Fruit fly (Drosophila melanogaster): ENCODE data around the gene CG31909.

The CG31909 gene

DNA sequence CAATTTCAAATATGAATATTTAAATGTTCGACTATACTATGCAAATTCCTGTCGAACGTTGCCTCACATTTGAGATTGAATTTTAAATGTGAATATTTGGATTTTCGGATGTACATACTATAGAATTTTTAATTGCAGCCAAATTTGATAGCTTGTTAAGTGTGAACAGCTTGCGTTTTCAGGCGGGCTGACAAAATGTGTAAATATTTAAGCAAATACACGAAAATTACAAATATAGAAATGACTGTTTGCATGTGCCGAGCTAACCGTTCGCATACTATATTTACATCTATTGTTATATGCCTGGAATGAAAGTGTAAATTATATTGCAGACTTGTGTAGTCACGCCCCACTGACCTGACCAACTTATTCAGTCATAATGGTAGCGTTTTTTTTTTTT, 41.7 kb upstream of the CG31909 start:
- TF ChIP-seq CG8290 (GFP tag; optimal IDR thresholded peaks at IDR 0.05) (no peak), CG8290 (tag; optimal IDR thresholded peaks at IDR 0.05) (peak in 1 of 2 experiments; percentile 62), CG14014 (GFP tag; IDR thresholded peaks at IDR 0.05) (no peak), btn (GFP tag; optimal IDR thresholded peaks at IDR 0.05) (no peak), CG2678 (tag; optimal IDR thresholded peaks at IDR 0.05) (peak; percentile 39), Vsx1 (GFP tag; optimal IDR thresholded peaks at IDR 0.05) (peak; percentile 25), MTF-1 (GFP tag; optimal IDR thresholded peaks at IDR 0.05; ENCODE audit: borderline replicate concordance) (peak; percentile 13), ATbp (GFP tag; optimal IDR thresholded peaks at IDR 0.05) (peak; percentile 61), Poxn (GFP tag; IDR thresholded peaks at IDR 0.05) (no peak), HHEX (GFP tag; optimal IDR thresholded peaks at IDR 0.05) (peak; percentile 64), wek (GFP tag; optimal IDR thresholded peaks at IDR 0.05) (peak; percentile 47), CG18599 (GFP tag; optimal IDR thresholded peaks at IDR 0.05) (peak; percentile 35), Awh (GFP tag; IDR thresholded peaks at IDR 0.05) (no peak), CG18619 (GFP tag; optimal IDR thresholded peaks at IDR 0.05) (peak; percentile 22), Fer1 (GFP tag; optimal IDR thresholded peaks at IDR 0.05) (peak; percentile 38), Med (GFP tag) (peak; percentile 79), Dip3 (GFP tag; optimal IDR thresholded peaks at IDR 0.05) (no peak), Asciz (GFP tag; optimal IDR thresholded peaks at IDR 0.05) (peak; percentile 51), trem (tag; optimal IDR thresholded peaks at IDR 0.05) (no peak), CG7839 (tag; optimal IDR thresholded peaks at IDR 0.05) (peak; percentile 7), Meics (GFP tag; optimal IDR thresholded peaks at IDR 0.05) (peak; percentile 14), fd3F (GFP tag; optimal IDR thresholded peaks at IDR 0.05) (peak; percentile 24), CG1603 (tag; optimal IDR thresholded peaks at IDR 0.05) (peak; percentile 33), fd64A (GFP tag; optimal IDR thresholded peaks at IDR 0.05) (peak; percentile 24), Hmr (GFP tag; optimal IDR thresholded peaks at IDR 0.05) (peak; percentile 41), CG17829 (tag; optimal IDR thresholded peaks at IDR 0.05) (no peak), CG7987 (GFP tag; optimal IDR thresholded peaks at IDR 0.05) (peak; percentile 21), nau (GFP tag; optimal IDR thresholded peaks at IDR 0.05) (peak; percentile 13), CG17359 (tag; optimal IDR thresholded peaks at IDR 0.05) (peak; percentile 4), dmrt99B (tag; optimal IDR thresholded peaks at IDR 0.05) (peak; percentile 31), CG12769 (tag; optimal IDR thresholded peaks at IDR 0.05) (peak; percentile 21), CG13296 (GFP tag; optimal IDR thresholded peaks at IDR 0.05) (peak; percentile 54), nom (GFP tag; optimal IDR thresholded peaks at IDR 0.05) (no peak), wdn (GFP tag; IDR thresholded peaks at IDR 0.05) (0 out of 2 replicates have a peak, but pooled peaks have one; percentile 14), bsh (GFP tag; optimal IDR thresholded peaks at IDR 0.05) (peak in 1 of 2 experiments; percentile 30), CG3407 (GFP tag; optimal IDR thresholded peaks at IDR 0.05) (peak; percentile 16), CG15514 (GFP tag; optimal IDR thresholded peaks at IDR 0.05) (peak; percentile 23), unpg (GFP tag; optimal IDR thresholded peaks at IDR 0.05) (peak; percentile 28), CrebB (tag; optimal IDR thresholded peaks at IDR 0.05) (peak; percentile 36), az2 (GFP tag; optimal IDR thresholded peaks at IDR 0.05) (no peak), CG12071 (GFP tag; optimal IDR thresholded peaks at IDR 0.05) (peak; percentile 41), lab (GFP tag; optimal IDR thresholded peaks at IDR 0.05) (peak; percentile 59), CG6813 (GFP tag; optimal IDR thresholded peaks at IDR 0.05) (peak; percentile 15), jumu (GFP tag; optimal IDR thresholded peaks at IDR 0.05) (no peak), CG12659 (GFP tag; optimal IDR thresholded peaks at IDR 0.05) (peak; percentile 6), CG17568 (GFP tag; optimal IDR thresholded peaks at IDR 0.05) (peak; percentile 50), CG10209 (GFP tag; optimal IDR thresholded peaks at IDR 0.05) (no peak), mld (GFP tag; IDR thresholded peaks at IDR 0.05; ENCODE audit: partially characterized antibody) (no peak)
